Worm (Caenorhabditis elegans) whole organism, early embryonic: ENCODE data around the gene sbp-1.
A peak's percentile ranks its signal among the peaks of the same experiment; 100 is the strongest.

Experiments
- B0310.2 ChIP-seq: sonication (generic microtip); optimal IDR thresholded peaks from 2 replicates; lab custom pipeline; 2016; ENCODE audit warnings: mild to moderate bottlenecking, missing genetic modification characterization, missing compliant biosample characterization
- F13C5.2 ChIP-seq: sonication (generic microtip); optimal IDR thresholded peaks from 2 replicates; lab custom pipeline; 2017; ENCODE audit warnings: mild to moderate bottlenecking, missing genetic modification characterization, inconsistent platforms, missing compliant biosample characterization
- aly-1 ChIP-seq: sonication (generic microtip); optimal IDR thresholded peaks from 2 replicates; lab custom pipeline; 2016; ENCODE audit warnings: missing genetic modification characterization, missing compliant biosample characterization
- ama-1 ChIP-seq: fragments of 150-350 bp; optimal IDR thresholded peaks from 2 replicates; lab custom pipeline; 2014
- ceh-13 ChIP-seq: fragments of 200-800 bp; sonication (Bioruptor generic); optimal IDR thresholded peaks from 2 replicates; lab custom pipeline; 2018; ENCODE audit warnings: mild to moderate bottlenecking, missing genetic modification characterization, missing compliant biosample characterization
- ceh-36 ChIP-seq: sonication (generic microtip); optimal IDR thresholded peaks from 2 replicates; lab custom pipeline; 2016; ENCODE audit warnings: missing genetic modification characterization, inconsistent platforms, missing compliant biosample characterization
- ets-7 ChIP-seq: sonication (generic microtip); optimal IDR thresholded peaks from 2 replicates; lab custom pipeline; 2016; ENCODE audit warnings: missing genotype, missing genetic modification characterization, missing compliant biosample characterization
- flt-1 ChIP-seq: fragments of 200-800 bp; sonication (Bioruptor generic); IDR thresholded peaks from 2 replicates; pipeline ENCODE4 v1.3.6; 2022; ENCODE audit warnings: missing genetic modification characterization, missing compliant biosample characterization
- hmbx-1 ChIP-seq: sonication (generic microtip); optimal IDR thresholded peaks from 2 replicates; lab custom pipeline; 2016; ENCODE audit warnings: mild to moderate bottlenecking, missing genetic modification characterization, missing compliant biosample characterization
- hmg-4 ChIP-seq: fragments of 200-800 bp; sonication (Bioruptor generic); optimal IDR thresholded peaks from 2 replicates; lab custom pipeline; 2018; ENCODE audit warnings: mild to moderate bottlenecking, missing genetic modification characterization, missing compliant biosample characterization
- hnd-1 ChIP-seq: sonication (generic microtip); optimal IDR thresholded peaks from 2 replicates; lab custom pipeline; 2016; ENCODE audit warnings: missing genetic modification characterization, missing compliant biosample characterization
- pes-1 ChIP-seq: fragments of 200-800 bp; sonication (Bioruptor generic); IDR thresholded peaks from 2 replicates; pipeline ENCODE4 v1.3.6; 2022; ENCODE audit warnings: missing genetic modification reagents, missing genetic modification characterization, missing compliant biosample characterization
- scrt-1 ChIP-seq: fragments of 200-800 bp; sonication (Bioruptor generic); IDR thresholded peaks from 2 replicates; pipeline ENCODE4 v1.3.6; 2022; ENCODE audit warnings: missing genetic modification characterization, missing compliant biosample characterization
- sea-1 ChIP-seq: fragments of 200-800 bp; sonication (Bioruptor generic); conservative IDR thresholded peaks from 2 replicates; pipeline ENCODE4 v1.3.6; 2022; ENCODE audit warnings: missing genetic modification characterization, missing compliant biosample characterization
- tbx-11 ChIP-seq: fragments of 200-800 bp; sonication (Bioruptor generic); IDR thresholded peaks from 2 replicates; pipeline ENCODE4 v1.3.6; 2022; ENCODE audit warnings: missing genetic modification characterization, missing compliant biosample characterization
- tbx-37 ChIP-seq: fragments of 200-800 bp; sonication (Bioruptor generic); conservative IDR thresholded peaks from 2 replicates; pipeline ENCODE4 v1.3.6; 2022; ENCODE audit warnings: missing genetic modification reagents, missing genetic modification characterization, missing compliant biosample characterization
- tra-4 ChIP-seq: sonication (generic microtip); optimal IDR thresholded peaks from 2 replicates; lab custom pipeline; 2017; ENCODE audit warnings: missing genetic modification characterization, missing compliant biosample characterization

Gene sbp-1

DNA sequence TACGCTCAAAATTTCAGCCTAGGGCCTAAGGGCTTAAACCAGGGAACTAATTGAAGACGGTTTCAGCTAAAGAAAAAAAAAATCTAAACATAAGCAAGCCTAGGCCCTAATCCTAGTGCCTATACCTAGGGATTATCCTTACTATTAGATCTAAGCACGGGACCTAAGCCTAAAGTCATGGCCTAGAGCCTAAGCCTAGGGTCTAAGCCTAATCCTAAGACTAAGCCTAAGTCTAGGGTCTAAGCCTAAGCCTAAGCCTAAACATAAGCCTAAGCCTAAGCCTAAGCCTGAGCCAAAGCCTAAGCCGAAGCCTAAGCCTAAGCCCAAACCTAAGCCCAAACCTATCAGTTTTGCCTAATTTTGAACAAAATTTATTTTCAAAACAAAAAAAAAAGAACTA, 49.6 kb downstream of the sbp-1 start:
- TF ChIP-seq ceh-36 (tag; lab: Kevin White, UChicago) (peak; percentile 90), tra-4 (tag; lab: Kevin White, UChicago) (no peak), hmbx-1 (no peak), scrt-1 (GFP tag; lab: Robert Waterston, UW) (no peak; the same call in 1 of the 2 replicates)

- TF ChIP-seq aly-1 (tag; lab: Kevin White, UChicago) = no peak
- TF ChIP-seq ceh-36 (tag; lab: Kevin White, UChicago) = peak; percentile 20
Observed at ce11 chrIII:11391601-11392520, 50.5 kb downstream of the sbp-1 start.

- TF ChIP-seq scrt-1 (GFP tag; lab: Robert Waterston, UW) (no peak), ama-1 (lab: Kevin White, UChicago) (no peak), ets-7 (tag; lab: Kevin White, UChicago) (no peak), tbx-11 (GFP tag; lab: Robert Waterston, UW) (no peak), tbx-37 (no peak), hmg-4 (GFP tag; lab: Kevin White, UChicago) (no peak), ceh-13 (GFP tag; lab: Kevin White, UChicago) (no peak), hnd-1 (tag; lab: Kevin White, UChicago) (no peak), sea-1 (GFP tag; lab: Robert Waterston, UW) (no peak), flt-1 (GFP tag; lab: Robert Waterston, UW) (no peak), ceh-36 (tag; lab: Kevin White, UChicago) (no peak), hmbx-1 (no peak), aly-1 (tag; lab: Kevin White, UChicago) (no peak), tra-4 (tag; lab: Kevin White, UChicago) (no peak), B0310.2 (no peak), pes-1 (GFP tag; lab: Robert Waterston, UW) (no peak), F13C5.2 (tag; lab: Kevin White, UChicago) (no peak)
Observed at ce11 chrIII:11390832-11391231, 51.5 kb downstream of the sbp-1 start.

- TF ChIP-seq sea-1 (GFP tag; lab: Robert Waterston, UW) (0 out of 2 replicates have a peak, but pooled peaks have one; percentile 19), F13C5.2 (tag; lab: Kevin White, UChicago) (no peak)
Observed at ce11 chrIII:11389384-11389783, 53.0 kb downstream of the sbp-1 start.

ce11 chrIII:11381922-11382321, 60.4 kb downstream of the sbp-1 start, which contains the start of gene subs-4:
Gene subs-4 (plus strand): TSS chrIII:11382222.
- TF ChIP-seq pes-1 (GFP tag; lab: Robert Waterston, UW) (no peak), ama-1 (lab: Kevin White, UChicago) (no peak), sea-1 (GFP tag; lab: Robert Waterston, UW) (no peak), flt-1 (GFP tag; lab: Robert Waterston, UW) (no peak), B0310.2 (no peak), tbx-37 (no peak), F13C5.2 (tag; lab: Kevin White, UChicago) (no peak), ceh-13 (GFP tag; lab: Kevin White, UChicago) (no peak), scrt-1 (GFP tag; lab: Robert Waterston, UW) (no peak)

- TF ChIP-seq tbx-11 (GFP tag; lab: Robert Waterston, UW) (no peak), aly-1 (tag; lab: Kevin White, UChicago) (no peak), hmbx-1 (no peak)
Observed at ce11 chrIII:11380555-11380954, 61.8 kb downstream of the sbp-1 start.

DNA sequence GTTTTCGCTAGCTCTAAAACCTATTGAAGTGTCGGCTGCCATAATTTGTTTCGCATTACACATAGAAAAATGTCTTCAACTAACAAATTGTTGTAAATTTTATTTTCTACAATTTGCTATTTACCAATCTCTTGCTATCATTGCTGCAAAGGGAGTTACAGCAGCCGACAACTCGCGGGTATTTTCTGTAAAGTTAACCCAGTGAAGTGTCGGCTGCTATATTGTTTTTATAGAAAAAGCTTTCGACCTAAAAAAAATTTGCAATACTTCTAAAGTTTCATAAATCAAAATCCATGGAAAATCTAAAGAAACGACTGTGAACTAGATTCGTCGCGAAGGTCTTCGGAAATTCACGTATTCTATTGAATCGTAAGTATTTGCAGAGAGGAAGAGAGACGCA, 63.5 kb downstream of the sbp-1 start:
- no peak for TF ChIP-seq hmg-4 (GFP tag; lab: Kevin White, UChicago)
- no peak for TF ChIP-seq ceh-13 (GFP tag; lab: Kevin White, UChicago)
- no peak for TF ChIP-seq sea-1 (GFP tag; lab: Robert Waterston, UW)
- no peak for TF ChIP-seq pes-1 (GFP tag; lab: Robert Waterston, UW)
- no peak for TF ChIP-seq ceh-36 (tag; lab: Kevin White, UChicago)
- TF ChIP-seq tra-4 (tag; lab: Kevin White, UChicago) = no peak

- TF ChIP-seq flt-1 (GFP tag; lab: Robert Waterston, UW) (no peak), aly-1 (tag; lab: Kevin White, UChicago) (no peak), B0310.2 (no peak), sea-1 (GFP tag; lab: Robert Waterston, UW) (no peak), hmbx-1 (no peak), hnd-1 (tag; lab: Kevin White, UChicago) (no peak), hmg-4 (GFP tag; lab: Kevin White, UChicago) (no peak), tbx-37 (no peak), scrt-1 (GFP tag; lab: Robert Waterston, UW) (no peak), pes-1 (GFP tag; lab: Robert Waterston, UW) (no peak), ets-7 (tag; lab: Kevin White, UChicago) (no peak), ceh-36 (tag; lab: Kevin White, UChicago) (no peak), ceh-13 (GFP tag; lab: Kevin White, UChicago) (no peak), ama-1 (lab: Kevin White, UChicago) (no peak), F13C5.2 (tag; lab: Kevin White, UChicago) (no peak), tbx-11 (GFP tag; lab: Robert Waterston, UW) (no peak)
Observed at ce11 chrIII:11378450-11378849, 63.9 kb downstream of the sbp-1 start.
